Worm (Caenorhabditis elegans): Measurements from ENCODE around the gene cutc-1.

- TF ChIP-seq syd-9 (tag; optimal IDR thresholded peaks at IDR 0.05) = no peak
- no peak for TF ChIP-seq elt-2 (tag; optimal IDR thresholded peaks at IDR 0.05)
- no peak for TF ChIP-seq ama-1 (optimal IDR thresholded peaks at IDR 0.05)
- TF ChIP-seq tbx-2 (tag; optimal IDR thresholded peaks at IDR 0.05) = no peak
- TF ChIP-seq pat-9 (tag; optimal IDR thresholded peaks at IDR 0.05) = no peak
Measured at ce11 chrIII:8409166-8409565, 5.8 kb upstream of the cutc-1 start, which contains the start of gene ZK353.9.
